Fruit fly (Drosophila melanogaster) Kc167 (cell line): ENCODE data around the gene Ilk.

ENCODE experiments used
- Myc ChIP-seq: fragments of >200 bp; optimal IDR thresholded peaks from 2 replicates; lab custom pipeline; 2017; ENCODE audit warnings: missing external identifiers
- h ChIP-seq: fragments of >200 bp; optimal IDR thresholded peaks from 3 replicates; lab custom pipeline; 2018; ENCODE audit warnings: missing external identifiers

- TF ChIP-seq h (lab: Kevin White, UChicago) (no peak), Myc (lab: Kevin White, UChicago) (no peak)
Observed at dm6 chr3L:21220100-21220499, 3.4 kb downstream of the Ilk start, which contains the start of gene CG43219.
